Worm (Caenorhabditis elegans) whole organism, L3 larva: Measurements from ENCODE around the gene srx-93.

Experiments
- ZK546.5 ChIP-seq: sonication (generic microtip); optimal IDR thresholded peaks from 2 replicates; lab custom pipeline; 2017; ENCODE audit warnings: missing biosample characterization, missing genetic modification characterization
- nhr-12 ChIP-seq: fragments of 150-350 bp; optimal IDR thresholded peaks from 2 replicates; lab custom pipeline; 2014; ENCODE audit warnings: missing biosample characterization, missing genetic modification characterization
- nhr-76 ChIP-seq: fragments of 150-350 bp; sonication (generic microtip); optimal IDR thresholded peaks from 5 replicates; lab custom pipeline; 2014; ENCODE audit warnings: missing biosample characterization, missing genetic modification characterization

- no peak for TF ChIP-seq nhr-76 (tag; lab: Kevin White, UChicago)
- TF ChIP-seq nhr-12 (tag; lab: Kevin White, UChicago), result no peak
- TF ChIP-seq ZK546.5 (tag; lab: Kevin White, UChicago), result no peak
Observed at ce11 chrV:3586014-3586689, 34.4 kb downstream of the srx-93 start, which contains the start of the genes rpl-11.1 and T22F3.2.
